Worm (Caenorhabditis elegans): ENCODE measurements around the gene C04E6.12.

DNA sequence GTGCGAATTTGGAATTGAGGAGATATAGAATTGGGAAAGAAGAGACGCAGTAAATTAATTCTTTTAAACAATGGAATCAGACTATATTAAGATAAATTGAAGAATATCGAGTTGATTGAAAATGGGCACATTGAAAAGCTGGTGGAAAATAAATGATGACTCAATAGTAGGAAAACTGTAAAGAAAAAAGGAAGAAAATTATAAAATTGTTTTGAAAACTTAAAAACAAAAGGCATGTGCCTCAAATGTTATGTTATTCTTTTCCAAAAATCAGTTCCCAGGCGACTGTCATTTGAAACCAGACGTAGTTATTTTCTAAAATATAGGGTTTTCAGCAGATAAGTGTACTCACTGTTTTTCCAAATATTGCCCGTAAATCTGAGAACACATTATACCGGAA, at the start of gene C04E6.12:
- TF ChIP-seq egl-43 (GFP tag; IDR thresholded peaks at IDR 0.05) = no peak
- TF ChIP-seq skn-1 (tag; optimal IDR thresholded peaks at IDR 0.05) = no peak
- no peak for TF ChIP-seq cey-2 (tag; optimal IDR thresholded peaks at IDR 0.05; ENCODE audit: borderline replicate concordance, insufficient read depth)
- no peak for TF ChIP-seq daf-16 (GFP tag; optimal IDR thresholded peaks at IDR 0.05)
- no peak for TF ChIP-seq daf-16 (tag; optimal IDR thresholded peaks at IDR 0.05)
- TF ChIP-seq lin-13 (GFP tag; optimal IDR thresholded peaks at IDR 0.05) = no peak
- TF ChIP-seq unc-62 (GFP tag; optimal IDR thresholded peaks at IDR 0.05 in 1 of 2) = no peak
- TF ChIP-seq unc-62 (tag; optimal IDR thresholded peaks at IDR 0.05) = no peak
- TF ChIP-seq lsy-2 (tag; optimal IDR thresholded peaks at IDR 0.05) = no peak
